Worm (Caenorhabditis elegans) whole organism, late embryonic: ENCODE measurements around the gene eif-3.G.

Source experiments
- C38D4.7 ChIP-seq: fragments of 200-800 bp; sonication (Bioruptor generic); optimal IDR thresholded peaks from 2 replicates; lab custom pipeline; 2018; ENCODE audit warnings: mild to moderate bottlenecking, missing genetic modification characterization, moderate library complexity, missing compliant biosample characterization
- ama-1 ChIP-seq: fragments of 150-350 bp; optimal IDR thresholded peaks from 2 replicates; lab custom pipeline; 2014
- ceh-19 ChIP-seq: fragments of 200-800 bp; sonication (Bioruptor generic); optimal IDR thresholded peaks from 2 replicates; lab custom pipeline; 2018; ENCODE audit warnings: mild to moderate bottlenecking, missing genetic modification characterization, missing compliant biosample characterization
- ceh-6 ChIP-seq: fragments of 200-800 bp; sonication (Bioruptor generic); optimal IDR thresholded peaks from 2 replicates; lab custom pipeline; 2018; ENCODE audit warnings: mild to moderate bottlenecking, missing genetic modification characterization, missing compliant biosample characterization
- ceh-9 ChIP-seq: sonication (generic microtip); optimal IDR thresholded peaks from 2 replicates; lab custom pipeline; 2016; ENCODE audit warnings: mild to moderate bottlenecking, missing genetic modification characterization, inconsistent platforms, missing compliant biosample characterization
- nfya-1 ChIP-seq: sonication (generic microtip); optimal IDR thresholded peaks from 2 replicates; lab custom pipeline; 2017; ENCODE audit warnings: missing genetic modification characterization, mild to moderate bottlenecking, missing compliant biosample characterization, antibody characterized with exemption, moderate library complexity
- pat-9 ChIP-seq: fragments of 200-800 bp; sonication (Bioruptor generic); optimal IDR thresholded peaks from 2 replicates; lab custom pipeline; 2018; ENCODE audit warnings: mild to moderate bottlenecking, missing genetic modification characterization, moderate library complexity, missing compliant biosample characterization
- pha-4 ChIP-seq: fragments of 150-350 bp; optimal IDR thresholded peaks from 2 replicates; lab custom pipeline; 2018; ENCODE audit warnings: missing biosample characterization, missing genetic modification reagents, missing genetic modification characterization
- syd-9 ChIP-seq: sonication (generic microtip); optimal IDR thresholded peaks from 2 replicates; lab custom pipeline; 2016; ENCODE audit warnings: mild to moderate bottlenecking, missing genetic modification characterization, moderate library complexity, missing compliant biosample characterization
- tbx-2 ChIP-seq: sonication (generic microtip); optimal IDR thresholded peaks from 2 replicates; lab custom pipeline; 2016; ENCODE audit warnings: missing genetic modification characterization, missing compliant biosample characterization
- ttx-3 ChIP-seq: sonication (generic microtip); optimal IDR thresholded peaks from 2 replicates; lab custom pipeline; 2016; ENCODE audit warnings: missing genetic modification reagents, missing genetic modification characterization, missing compliant biosample characterization
- unc-86 ChIP-seq: sonication (generic microtip); optimal IDR thresholded peaks from 2 replicates; lab custom pipeline; 2016; ENCODE audit warnings: missing genetic modification characterization, missing compliant biosample characterization

ce11 chrII:8415462-8416037 is 27.0 kb upstream of the eif-3.G start:
- TF ChIP-seq ceh-9 (tag; lab: Kevin White, UChicago) (no peak), ttx-3 (tag; lab: Kevin White, UChicago) (no peak), nfya-1 (tag; lab: Kevin White, UChicago) (no peak), unc-86 (tag; lab: Kevin White, UChicago) (no peak), ceh-19 (GFP tag; lab: Kevin White, UChicago) (no peak), syd-9 (tag; lab: Kevin White, UChicago) (no peak), ceh-6 (GFP tag; lab: Kevin White, UChicago) (no peak), pat-9 (no peak), C38D4.7 (GFP tag; lab: Kevin White, UChicago) (no peak), tbx-2 (tag; lab: Kevin White, UChicago) (no peak), ama-1 (lab: Kevin White, UChicago) (no peak), pha-4 (tag; lab: Kevin White, UChicago) (no peak)
